Worm (Caenorhabditis elegans) whole organism, mixed stage, embryonic: ENCODE data around the gene F41G3.20.

Experiments
- M03D4.4 ChIP-seq: sonication (generic microtip); optimal IDR thresholded peaks from 2 replicates; lab custom pipeline; 2017; ENCODE audit warnings: mild to moderate bottlenecking, missing genetic modification characterization, missing compliant biosample characterization
- bed-3 ChIP-seq: fragments of 200-800 bp; sonication (Bioruptor generic); optimal IDR thresholded peaks from 3 replicates; lab custom pipeline; 2018; ENCODE audit warnings: mild to moderate bottlenecking, missing genetic modification characterization, moderate library complexity, missing compliant biosample characterization
- blmp-1 ChIP-seq: fragments of 150-350 bp; optimal IDR thresholded peaks from 2 replicates; lab custom pipeline; 2014; ENCODE audit warnings: missing biosample characterization, missing genetic modification characterization
- ceh-43 ChIP-seq: fragments of 200-800 bp; sonication (Bioruptor generic); optimal IDR thresholded peaks from 2 replicates; lab custom pipeline; 2018; ENCODE audit warnings: mild to moderate bottlenecking, missing genetic modification characterization, moderate library complexity, missing compliant biosample characterization
- ceh-83 ChIP-seq: fragments of 200-800 bp; sonication (Bioruptor generic); optimal IDR thresholded peaks from 2 replicates; lab custom pipeline; 2018; ENCODE audit warnings: mild to moderate bottlenecking, missing genetic modification characterization, missing compliant biosample characterization
- ces-1 ChIP-seq: fragments of 150-350 bp; optimal IDR thresholded peaks from 2 replicates; lab custom pipeline; 2014; ENCODE audit warnings: missing biosample characterization, missing genetic modification reagents, missing genetic modification characterization
- cnd-1 ChIP-seq: fragments of 200-800 bp; sonication (Bioruptor generic); optimal IDR thresholded peaks from 2 replicates; lab custom pipeline; 2018; ENCODE audit warnings: mild to moderate bottlenecking, missing genetic modification characterization, missing compliant biosample characterization
- drap-1 ChIP-seq: fragments of 200-800 bp; sonication (Bioruptor generic); optimal IDR thresholded peaks from 3 replicates; lab custom pipeline; 2018; ENCODE audit warnings: mild to moderate bottlenecking, missing genetic modification characterization, missing compliant biosample characterization
- elt-1 ChIP-seq: sonication (generic microtip); optimal IDR thresholded peaks from 2 replicates; lab custom pipeline; 2017; ENCODE audit warnings: missing genetic modification characterization, mild to moderate bottlenecking, missing compliant biosample characterization, antibody characterized with exemption, moderate library complexity, borderline replicate concordance; ENCODE audit not compliant: insufficient read depth
- elt-3 ChIP-seq: fragments of 150-350 bp; optimal IDR thresholded peaks from 2 replicates; lab custom pipeline; 2014; ENCODE audit warnings: missing biosample characterization, missing genetic modification characterization
- flh-1 ChIP-seq: fragments of 200-800 bp; sonication (Bioruptor generic); optimal IDR thresholded peaks from 2 replicates; lab custom pipeline; 2018; ENCODE audit warnings: mild to moderate bottlenecking, missing genetic modification characterization, moderate library complexity, missing compliant biosample characterization
- ham-2 ChIP-seq: fragments of 200-800 bp; sonication (Bioruptor generic); optimal IDR thresholded peaks from 2 replicates; lab custom pipeline; 2018; ENCODE audit warnings: mild to moderate bottlenecking, missing genetic modification characterization, missing compliant biosample characterization
- hlh-1 ChIP-seq: fragments of 150-350 bp; optimal IDR thresholded peaks from 2 replicates; lab custom pipeline; 2014; ENCODE audit warnings: missing biosample characterization, missing genetic modification reagents, missing genetic modification characterization
- lin-32 ChIP-seq: fragments of 200-800 bp; sonication (Bioruptor generic); optimal IDR thresholded peaks from 2 replicates; lab custom pipeline; 2018; ENCODE audit warnings: mild to moderate bottlenecking, missing genetic modification characterization, missing compliant biosample characterization
- lsy-2 ChIP-seq: fragments of 150-350 bp; optimal IDR thresholded peaks from 2 replicates; lab custom pipeline; 2014; ENCODE audit warnings: missing biosample characterization, missing genetic modification characterization
- mab-5 ChIP-seq: fragments of 150-350 bp; optimal IDR thresholded peaks from 2 replicates; lab custom pipeline; 2014; ENCODE audit warnings: missing biosample characterization, missing genetic modification characterization
- mep-1 ChIP-seq: fragments of 150-350 bp; optimal IDR thresholded peaks from 2 replicates; lab custom pipeline; 2017; ENCODE audit warnings: missing biosample characterization, missing genetic modification reagents, missing genetic modification characterization, inconsistent platforms
- mls-2 ChIP-seq: sonication (generic microtip); optimal IDR thresholded peaks from 2 replicates; lab custom pipeline; 2016; ENCODE audit warnings: mild to moderate bottlenecking, missing genetic modification characterization, moderate library complexity, missing compliant biosample characterization
- nhr-12 ChIP-seq: fragments of 150-350 bp; optimal IDR thresholded peaks from 2 replicates; lab custom pipeline; 2014; ENCODE audit warnings: missing biosample characterization, missing genetic modification characterization
- nhr-2 ChIP-seq: fragments of 150-350 bp; optimal IDR thresholded peaks from 2 replicates; lab custom pipeline; 2014; ENCODE audit warnings: missing biosample characterization, missing genetic modification characterization
- nhr-237 ChIP-seq: fragments of 150-350 bp; optimal IDR thresholded peaks from 2 replicates; lab custom pipeline; 2014; ENCODE audit warnings: missing biosample characterization, missing genetic modification characterization
- nhr-28 ChIP-seq: fragments of 150-350 bp; optimal IDR thresholded peaks from 2 replicates; lab custom pipeline; 2014; ENCODE audit warnings: missing biosample characterization, missing genetic modification characterization
- nhr-76 ChIP-seq: sonication (generic microtip); optimal IDR thresholded peaks from 2 replicates; lab custom pipeline; 2017; ENCODE audit warnings: missing biosample characterization, missing genetic modification characterization
- pha-4 ChIP-seq: fragments of 150-350 bp; optimal IDR thresholded peaks from 2 replicates; lab custom pipeline; 2018; ENCODE audit warnings: missing biosample characterization, missing genetic modification reagents, missing genetic modification characterization
- sem-2 ChIP-seq: fragments of 200-800 bp; sonication (Bioruptor generic); optimal IDR thresholded peaks from 2 replicates; lab custom pipeline; 2018; ENCODE audit warnings: mild to moderate bottlenecking, missing genetic modification characterization, missing compliant biosample characterization
- snpc-4 ChIP-seq: fragments of 150-350 bp; optimal IDR thresholded peaks from 2 replicates; lab custom pipeline; 2014; ENCODE audit warnings: missing biosample characterization, missing genetic modification characterization
- sptf-1 ChIP-seq: sonication (generic microtip); optimal IDR thresholded peaks from 2 replicates; lab custom pipeline; 2017; ENCODE audit warnings: mild to moderate bottlenecking, missing genetic modification characterization, moderate library complexity, missing compliant biosample characterization
- tbx-8 ChIP-seq: fragments of 200-800 bp; sonication (Bioruptor generic); optimal IDR thresholded peaks from 2 replicates; lab custom pipeline; 2018; ENCODE audit warnings: mild to moderate bottlenecking, missing genetic modification characterization, moderate library complexity, missing compliant biosample characterization
- unc-120 ChIP-seq: sonication (generic microtip); optimal IDR thresholded peaks from 2 replicates; lab custom pipeline; 2017; ENCODE audit warnings: missing genetic modification characterization, missing compliant biosample characterization; ENCODE audit not compliant: poor library complexity, severe bottlenecking
- unc-39 ChIP-seq: fragments of 150-350 bp; optimal IDR thresholded peaks from 2 replicates; lab custom pipeline; 2014; ENCODE audit warnings: missing biosample characterization, missing genetic modification characterization
- unc-62 ChIP-seq: fragments of 150-350 bp; optimal IDR thresholded peaks from 2 replicates; lab custom pipeline; 2014; ENCODE audit warnings: missing biosample characterization, missing genetic modification reagents, missing genetic modification characterization
- zip-8 ChIP-seq: fragments of 150-350 bp; optimal IDR thresholded peaks from 2 replicates; lab custom pipeline; 2014; ENCODE audit warnings: missing biosample characterization, missing genetic modification characterization
- ztf-11 ChIP-seq: fragments of 150-350 bp; optimal IDR thresholded peaks from 2 replicates; lab custom pipeline; 2014; ENCODE audit warnings: missing biosample characterization, missing genetic modification characterization

F41G3.20 gene

DNA sequence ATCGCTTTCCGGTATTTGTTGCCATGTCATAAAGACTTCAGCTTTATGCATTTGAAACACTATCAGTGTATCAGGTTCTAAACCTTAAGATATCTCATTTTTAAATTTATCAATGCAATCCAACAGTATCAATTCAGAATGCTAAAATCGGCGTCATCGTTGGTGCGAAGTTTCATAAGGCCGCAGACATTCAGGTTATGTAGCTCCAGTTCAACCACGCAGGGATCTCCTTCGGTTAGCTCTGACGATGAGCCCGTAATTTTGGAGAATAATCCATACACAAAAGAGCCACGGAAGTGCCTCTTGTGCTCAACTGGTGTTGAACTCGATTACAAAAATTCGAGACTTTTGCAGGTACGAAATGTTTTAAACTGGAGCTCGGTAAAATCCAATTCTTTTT, 14.8 kb downstream of the F41G3.20 start, which contains the start of gene mrps-18.C:
TSS of gene mrps-18.C (plus strand) at position 138 of the 400 bp plus-strand sequence.
- TF ChIP-seq nhr-76 (tag; lab: Kevin White, UChicago) (no peak), mep-1 (tag; lab: Kevin White, UChicago) (no peak), elt-1 (tag; lab: Kevin White, UChicago) (no peak), flh-1 (GFP tag; lab: Kevin White, UChicago) (no peak), drap-1 (GFP tag; lab: Kevin White, UChicago) (no peak), nhr-237 (tag; lab: Kevin White, UChicago) (no peak), unc-39 (tag; lab: Kevin White, UChicago) (no peak), bed-3 (GFP tag; lab: Kevin White, UChicago) (no peak), M03D4.4 (no peak), mab-5 (tag; lab: Kevin White, UChicago) (no peak), zip-8 (tag; lab: Kevin White, UChicago) (no peak), ztf-11 (no peak), ceh-83 (GFP tag; lab: Kevin White, UChicago) (no peak)

DNA sequence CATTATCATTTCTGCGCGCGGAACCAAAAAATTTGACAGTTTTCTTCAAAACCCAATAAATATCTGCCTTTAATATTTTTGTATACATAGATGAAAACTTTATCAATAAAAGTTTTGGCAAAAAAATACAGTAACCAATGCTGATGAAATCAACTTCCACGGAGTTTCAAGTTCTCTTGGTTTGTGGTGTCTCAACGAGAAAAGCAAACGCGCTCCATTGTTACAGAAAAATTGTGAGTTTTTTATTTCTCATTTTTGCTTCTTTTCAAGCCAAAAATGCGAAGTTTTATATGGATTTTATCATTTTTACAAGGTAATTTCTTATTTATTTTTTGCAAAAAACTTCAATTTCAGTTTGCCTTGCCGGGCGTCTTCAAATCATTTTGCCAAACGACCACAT, 16.2 kb downstream of the F41G3.20 start, which contains the start of gene T14B4.3:
TSS of gene T14B4.3 (plus strand) at position 264 of the 400 bp plus-strand sequence.
- TF ChIP-seq drap-1 (GFP tag; lab: Kevin White, UChicago) = no peak
- TF ChIP-seq snpc-4 = no peak
- TF ChIP-seq flh-1 (GFP tag; lab: Kevin White, UChicago) = no peak
- no peak for TF ChIP-seq ceh-83 (GFP tag; lab: Kevin White, UChicago)
- no peak for TF ChIP-seq nhr-28 (tag; lab: Kevin White, UChicago)
- TF ChIP-seq unc-62 = no peak
- TF ChIP-seq M03D4.4 = no peak
- TF ChIP-seq elt-3 = no peak
- no peak for TF ChIP-seq nhr-76 (tag; lab: Kevin White, UChicago)
- TF ChIP-seq mep-1 (tag; lab: Kevin White, UChicago) = peak; percentile 76
- TF ChIP-seq sptf-1 (tag; lab: Kevin White, UChicago) = peak; percentile 36
- TF ChIP-seq nhr-2 (tag; lab: Kevin White, UChicago) = no peak
- no peak for TF ChIP-seq tbx-8 (GFP tag; lab: Kevin White, UChicago)
- TF ChIP-seq pha-4 (tag; lab: Kevin White, UChicago) = peak; percentile 34
- TF ChIP-seq mls-2 (tag; lab: Kevin White, UChicago) = no peak
- no peak for TF ChIP-seq zip-8 (tag; lab: Kevin White, UChicago)
- TF ChIP-seq ztf-11 = no peak
- peak; percentile 50 for TF ChIP-seq ces-1 (GFP tag; lab: Kevin White, UChicago)
- TF ChIP-seq cnd-1 (tag; lab: Kevin White, UChicago) = no peak
- no peak for TF ChIP-seq nhr-237 (tag; lab: Kevin White, UChicago)
- TF ChIP-seq lin-32 (GFP tag; lab: Kevin White, UChicago) = no peak
- no peak for TF ChIP-seq sem-2
- TF ChIP-seq mab-5 (tag; lab: Kevin White, UChicago) = no peak
- TF ChIP-seq ham-2 (GFP tag; lab: Kevin White, UChicago) = no peak
- peak; percentile 83 for TF ChIP-seq lsy-2 (tag; lab: Kevin White, UChicago)
- TF ChIP-seq unc-39 (tag; lab: Kevin White, UChicago) = no peak

DNA sequence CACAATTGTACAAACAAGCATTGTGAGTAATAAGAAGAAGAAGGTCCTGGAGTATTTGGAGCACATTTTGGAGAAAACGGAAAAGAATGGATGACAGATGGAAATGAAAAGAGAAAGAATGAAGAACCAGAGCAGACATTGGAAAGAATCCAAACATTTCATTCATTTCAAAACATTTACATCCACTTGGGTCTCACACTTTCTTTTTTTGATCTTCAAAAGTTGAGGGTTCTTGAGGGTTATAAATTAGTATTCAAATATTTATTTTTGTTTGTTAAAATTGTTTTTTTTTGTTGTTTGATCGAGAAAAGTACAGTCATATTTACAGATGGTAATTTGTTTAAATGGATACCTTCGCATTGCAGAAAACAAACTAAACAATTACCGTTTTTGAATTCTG, 17.1 kb downstream of the F41G3.20 start, which contains the start of gene T14B4.9:
TSS of gene T14B4.9 (minus strand) at position 101 of the 400 bp plus-strand sequence.
- no peak for TF ChIP-seq drap-1 (GFP tag; lab: Kevin White, UChicago)
- no peak for TF ChIP-seq unc-39 (tag; lab: Kevin White, UChicago)
- no peak for TF ChIP-seq bed-3 (GFP tag; lab: Kevin White, UChicago)

DNA sequence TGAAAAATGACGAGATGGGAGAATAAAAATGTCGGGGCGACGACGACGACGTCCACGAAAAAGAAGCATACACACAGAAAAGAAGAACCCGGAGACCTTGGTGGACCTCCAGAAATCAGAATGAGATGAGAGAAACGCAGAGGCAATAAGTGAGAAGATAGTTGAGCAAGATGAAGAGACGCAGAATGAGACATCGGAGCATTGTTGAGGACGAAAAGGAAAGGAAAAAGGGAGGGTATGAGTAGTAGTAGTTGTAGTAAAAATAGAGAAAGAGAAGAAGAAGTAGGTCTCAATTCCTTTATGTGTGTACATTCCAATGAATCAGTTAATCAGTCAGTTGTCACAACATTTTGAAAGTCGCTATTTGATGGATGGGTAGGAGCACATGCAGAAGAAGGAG, 21.5 kb downstream of the F41G3.20 start, which contains the start of gene T14B4.8:
TSS of gene T14B4.8 (minus strand) at position 60 of the 400 bp plus-strand sequence.
- TF ChIP-seq ces-1 (GFP tag; lab: Kevin White, UChicago) (peak; percentile 77), blmp-1 (tag; lab: Kevin White, UChicago) (no peak), pha-4 (tag; lab: Kevin White, UChicago) (no peak), ztf-11 (no peak), unc-120 (tag; lab: Kevin White, UChicago) (peak; percentile 24), lin-32 (GFP tag; lab: Kevin White, UChicago) (no peak), unc-62 (peak; percentile 31), flh-1 (GFP tag; lab: Kevin White, UChicago) (no peak), sem-2 (no peak), mep-1 (tag; lab: Kevin White, UChicago) (peak; percentile 2), ceh-43 (GFP tag; lab: Kevin White, UChicago) (no peak), nhr-237 (tag; lab: Kevin White, UChicago) (no peak), unc-39 (tag; lab: Kevin White, UChicago) (no peak), M03D4.4 (no peak), nhr-12 (tag; lab: Kevin White, UChicago) (no peak), elt-1 (tag; lab: Kevin White, UChicago) (no peak), drap-1 (GFP tag; lab: Kevin White, UChicago) (no peak), sptf-1 (tag; lab: Kevin White, UChicago) (peak; percentile 22), hlh-1 (tag; lab: Kevin White, UChicago) (no peak)
